Fruit fly (Drosophila melanogaster): ENCODE data around the gene Nup154.
A peak's percentile ranks its signal among the peaks of the same experiment; 100 is the strongest.

Nup154 gene

dm6 chr2L:11003925-11004673 is 521 bp upstream of the Nup154 start, which contains the start of gene RpL9 (continued):
- TF ChIP-seq CG3163 (GFP tag; optimal IDR thresholded peaks at IDR 0.05) (peak; percentile 8), hkb (optimal IDR thresholded peaks at IDR 0.05) (no peak), hkb (GFP tag; IDR thresholded peaks at IDR 0.05) (peak; percentile 83), slp2 (GFP tag; optimal IDR thresholded peaks at IDR 0.05) (peak; percentile 48), E2f2 (GFP tag; IDR thresholded peaks at IDR 0.05) (no peak; the same call in none of the 2 replicates), CG12104 (GFP tag; optimal IDR thresholded peaks at IDR 0.05) (peak; percentile 68), CG16815 (GFP tag; optimal IDR thresholded peaks at IDR 0.05) (no peak), sc (optimal IDR thresholded peaks at IDR 0.05) (no peak), sc (GFP tag; optimal IDR thresholded peaks at IDR 0.05) (peak; percentile 53), repo (GFP tag; optimal IDR thresholded peaks at IDR 0.05) (peak; percentile 17), BEAF-32 (GFP tag; optimal IDR thresholded peaks at IDR 0.05) (peak; percentile 15), CG18764 (GFP tag; optimal IDR thresholded peaks at IDR 0.05) (peak; percentile 34), bab2 (GFP tag; optimal IDR thresholded peaks at IDR 0.05) (peak; percentile 16), sisA (GFP tag; IDR thresholded peaks at IDR 0.05) (no peak), CG2120 (GFP tag; optimal IDR thresholded peaks at IDR 0.05) (peak; percentile 3), HHEX (GFP tag; optimal IDR thresholded peaks at IDR 0.05) (peak; percentile 86), pum (GFP tag; optimal IDR thresholded peaks at IDR 0.05) (peak; percentile 20), tin (GFP tag; optimal IDR thresholded peaks at IDR 0.05) (peak; percentile 25), dpn (GFP tag; optimal IDR thresholded peaks at IDR 0.05) (peak in 1 of 2 experiments; percentile 71), Myb (GFP tag; optimal IDR thresholded peaks at IDR 0.05) (peak; percentile 43), CG13296 (GFP tag; optimal IDR thresholded peaks at IDR 0.05) (peak; percentile 89), tna (GFP tag; IDR thresholded peaks at IDR 0.05; ENCODE audit: partially characterized antibody) (no peak), NC2α (GFP tag; optimal IDR thresholded peaks at IDR 0.05) (peak; percentile 25), Hr78 (GFP tag; optimal IDR thresholded peaks at IDR 0.05) (no peak), Abd-B (GFP tag; optimal IDR thresholded peaks at IDR 0.05) (no peak)

- TF ChIP-seq maf-S (GFP tag; optimal IDR thresholded peaks at IDR 0.05) (peak; percentile 3), Max (GFP tag; optimal IDR thresholded peaks at IDR 0.05) (peak; percentile 93), Sin3A (optimal IDR thresholded peaks at IDR 0.05) (peak; percentile 25), NC2α (GFP tag; optimal IDR thresholded peaks at IDR 0.05) (peak; percentile 8), CG15514 (GFP tag; optimal IDR thresholded peaks at IDR 0.05) (peak; percentile 78), vfl (GFP tag; optimal IDR thresholded peaks at IDR 0.05) (peak; percentile 48), sr (GFP tag; IDR thresholded peaks at IDR 0.05) (no peak), sima (GFP tag; optimal IDR thresholded peaks at IDR 0.05) (no peak), grau (tag; optimal IDR thresholded peaks at IDR 0.05) (peak; percentile 76), NFAT (GFP tag; IDR thresholded peaks at IDR 0.05) (peak; percentile 64), Fer2 (tag; optimal IDR thresholded peaks at IDR 0.05) (peak; percentile 40), CG17829 (tag; optimal IDR thresholded peaks at IDR 0.05) (peak; percentile 79), ase (GFP tag; IDR thresholded peaks at IDR 0.05) (peak; percentile 60; the same call in 2 of the 3 replicates), Opbp (GFP tag; IDR thresholded peaks at IDR 0.05; ENCODE audit: partially characterized antibody) (peak; percentile 81), ap (GFP tag; IDR thresholded peaks at IDR 0.05) (peak; percentile 22; the same call in 1 of the 2 replicates), tx (GFP tag; optimal IDR thresholded peaks at IDR 0.05) (no peak), Doc3 (GFP tag; IDR thresholded peaks at IDR 0.05; ENCODE audit: partially characterized antibody) (peak; percentile 88), gro (GFP tag; optimal IDR thresholded peaks at IDR 0.05) (no peak), Elba2 (GFP tag; optimal IDR thresholded peaks at IDR 0.05) (peak; percentile 44), CG10959 (GFP tag; IDR thresholded peaks at IDR 0.05) (peak; percentile 23; the same call in 1 of the 2 replicates), Bteb2 (GFP tag; optimal IDR thresholded peaks at IDR 0.05) (peak; percentile 45), CG10321 (GFP tag; IDR thresholded peaks at IDR 0.05) (0 out of 2 replicates have a peak, but pooled peaks have one; percentile 22), MBD-R2 (GFP tag; IDR thresholded peaks at IDR 0.05) (peak; percentile 86), prd (optimal IDR thresholded peaks at IDR 0.05) (no peak), prd (GFP tag; IDR thresholded peaks at IDR 0.05) (peak; percentile 76), p53 (GFP tag; optimal IDR thresholded peaks at IDR 0.05) (no peak), CG9727 (GFP tag; optimal IDR thresholded peaks at IDR 0.05) (peak; percentile 74)
Observed at dm6 chr2L:11010999-11011398, 6.4 kb downstream of the Nup154 start, which contains the start of the genes Art8 and dUTPase. TSS of gene Art8 (minus strand) at chr2L:11011086. TSS of gene dUTPase (plus strand) at chr2L:11011312.
